Worm (Caenorhabditis elegans) whole organism, early embryonic: ENCODE results near the gene sem-5.

ENCODE experiments used
- B0310.2 ChIP-seq: sonication (generic microtip); optimal IDR thresholded peaks from 2 replicates; lab custom pipeline; 2016; ENCODE audit warnings: mild to moderate bottlenecking, missing genetic modification characterization, missing compliant biosample characterization
- ama-1 ChIP-seq: fragments of 150-350 bp; optimal IDR thresholded peaks from 2 replicates; lab custom pipeline; 2014
- ceh-13 ChIP-seq: fragments of 200-800 bp; sonication (Bioruptor generic); optimal IDR thresholded peaks from 2 replicates; lab custom pipeline; 2018; ENCODE audit warnings: mild to moderate bottlenecking, missing genetic modification characterization, missing compliant biosample characterization
- ceh-36 ChIP-seq: sonication (generic microtip); optimal IDR thresholded peaks from 2 replicates; lab custom pipeline; 2016; ENCODE audit warnings: missing genetic modification characterization, inconsistent platforms, missing compliant biosample characterization
- ets-7 ChIP-seq: sonication (generic microtip); optimal IDR thresholded peaks from 2 replicates; lab custom pipeline; 2016; ENCODE audit warnings: missing genotype, missing genetic modification characterization, missing compliant biosample characterization
- flt-1 ChIP-seq: fragments of 200-800 bp; sonication (Bioruptor generic); IDR thresholded peaks from 2 replicates; pipeline ENCODE4 v1.3.6; 2022; ENCODE audit warnings: missing genetic modification characterization, missing compliant biosample characterization
- hmg-4 ChIP-seq: fragments of 200-800 bp; sonication (Bioruptor generic); optimal IDR thresholded peaks from 2 replicates; lab custom pipeline; 2018; ENCODE audit warnings: mild to moderate bottlenecking, missing genetic modification characterization, missing compliant biosample characterization
- hnd-1 ChIP-seq: sonication (generic microtip); optimal IDR thresholded peaks from 2 replicates; lab custom pipeline; 2016; ENCODE audit warnings: missing genetic modification characterization, missing compliant biosample characterization
- pes-1 ChIP-seq: fragments of 200-800 bp; sonication (Bioruptor generic); IDR thresholded peaks from 2 replicates; pipeline ENCODE4 v1.3.6; 2022; ENCODE audit warnings: missing genetic modification reagents, missing genetic modification characterization, missing compliant biosample characterization
- scrt-1 ChIP-seq: fragments of 200-800 bp; sonication (Bioruptor generic); IDR thresholded peaks from 2 replicates; pipeline ENCODE4 v1.3.6; 2022; ENCODE audit warnings: missing genetic modification characterization, missing compliant biosample characterization
- sea-1 ChIP-seq: fragments of 200-800 bp; sonication (Bioruptor generic); conservative IDR thresholded peaks from 2 replicates; pipeline ENCODE4 v1.3.6; 2022; ENCODE audit warnings: missing genetic modification characterization, missing compliant biosample characterization
- tbx-11 ChIP-seq: fragments of 200-800 bp; sonication (Bioruptor generic); IDR thresholded peaks from 2 replicates; pipeline ENCODE4 v1.3.6; 2022; ENCODE audit warnings: missing genetic modification characterization, missing compliant biosample characterization
- tbx-37 ChIP-seq: fragments of 200-800 bp; sonication (Bioruptor generic); conservative IDR thresholded peaks from 2 replicates; pipeline ENCODE4 v1.3.6; 2022; ENCODE audit warnings: missing genetic modification reagents, missing genetic modification characterization, missing compliant biosample characterization
- tra-4 ChIP-seq: sonication (generic microtip); optimal IDR thresholded peaks from 2 replicates; lab custom pipeline; 2017; ENCODE audit warnings: missing genetic modification characterization, missing compliant biosample characterization

DNA sequence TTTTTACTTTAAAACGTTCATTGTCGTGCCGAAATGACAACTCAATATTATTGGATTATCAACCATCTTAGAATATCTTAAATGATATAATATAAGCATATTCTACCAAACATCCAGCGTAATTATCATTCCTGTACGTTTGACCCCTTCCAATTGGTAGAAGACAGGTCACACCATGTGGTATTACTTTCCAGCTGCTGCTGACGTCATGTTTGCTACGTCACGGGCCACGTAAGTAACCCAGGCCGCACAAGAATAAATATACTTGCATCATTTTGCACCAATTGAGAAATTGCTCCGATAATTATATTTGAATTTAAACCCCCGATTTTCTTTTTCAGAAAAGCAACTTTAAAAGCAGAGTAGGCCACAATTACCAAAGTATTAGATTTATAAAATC lies 45.9 kb downstream of the sem-5 start:
- TF ChIP-seq hmg-4 (GFP tag; lab: Kevin White, UChicago), result no peak
- TF ChIP-seq flt-1 (GFP tag; lab: Robert Waterston, UW), result no peak
- TF ChIP-seq pes-1, result no peak
- TF ChIP-seq ama-1 (lab: Kevin White, UChicago), result no peak
- TF ChIP-seq tbx-37, result no peak
- no peak for TF ChIP-seq scrt-1 (GFP tag; lab: Robert Waterston, UW)
- TF ChIP-seq ets-7 (tag; lab: Kevin White, UChicago), result no peak
- no peak for TF ChIP-seq sea-1 (GFP tag; lab: Robert Waterston, UW)
- no peak for TF ChIP-seq B0310.2 (tag; lab: Kevin White, UChicago)
- no peak for TF ChIP-seq tra-4 (tag; lab: Kevin White, UChicago)
- TF ChIP-seq ceh-13 (GFP tag; lab: Kevin White, UChicago), result no peak
- no peak for TF ChIP-seq tbx-11 (GFP tag; lab: Robert Waterston, UW)
- TF ChIP-seq hnd-1 (tag; lab: Kevin White, UChicago), result no peak
- TF ChIP-seq ceh-36 (tag; lab: Kevin White, UChicago), result no peak
